Fruit fly (Drosophila melanogaster): Measurements from ENCODE around the gene Fad2.

Gene Fad2

DNA sequence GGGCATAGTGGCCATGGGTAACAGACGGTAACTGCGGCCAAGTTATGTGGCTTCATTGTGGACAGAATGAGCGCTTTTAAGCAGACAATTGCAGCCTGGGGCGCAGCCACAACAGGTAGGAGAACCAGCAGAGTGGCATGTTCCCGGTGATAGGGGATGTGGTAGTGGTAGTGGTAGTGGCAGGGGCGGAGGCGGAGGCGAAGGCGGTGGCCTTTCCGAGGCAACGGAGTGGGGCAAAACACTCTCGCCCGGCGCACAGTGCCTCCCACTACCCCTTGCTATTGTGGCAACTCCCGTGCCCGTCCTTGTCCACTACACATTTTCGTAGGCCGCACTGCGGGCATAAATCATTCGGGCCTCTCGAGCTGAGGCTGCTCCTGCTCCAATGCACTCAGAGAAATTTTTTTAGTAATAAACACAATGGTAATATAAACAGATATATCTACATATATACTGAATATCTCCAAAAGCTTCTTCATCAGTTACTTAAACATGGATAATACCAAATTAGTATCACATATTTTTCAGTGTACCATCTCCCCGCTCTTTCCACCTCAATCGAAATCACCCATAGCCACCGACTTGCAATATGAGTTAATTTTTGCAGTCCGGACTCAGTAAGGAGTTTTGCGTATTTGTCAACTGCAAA is 10.1 kb downstream of the Fad2 start (continued):
- TF ChIP-seq Jra (GFP tag; optimal IDR thresholded peaks at IDR 0.05) (peak; percentile 18), foxo (GFP tag; optimal IDR thresholded peaks at IDR 0.05) (peak in 1 of 2 experiments; percentile 72), GATAd (GFP tag; optimal IDR thresholded peaks at IDR 0.05) (no peak), psq (GFP tag; optimal IDR thresholded peaks at IDR 0.05) (peak; percentile 61), lola (GFP tag; optimal IDR thresholded peaks at IDR 0.05) (no peak), pan (optimal IDR thresholded peaks at IDR 0.05) (no peak), Abd-B (GFP tag; optimal IDR thresholded peaks at IDR 0.05) (no peak), CG9705 (GFP tag; optimal IDR thresholded peaks at IDR 0.05) (peak; percentile 12), woc (GFP tag; optimal IDR thresholded peaks at IDR 0.05) (peak; percentile 72), h (GFP tag; optimal IDR thresholded peaks at IDR 0.05) (peak; percentile 83), Dif (GFP tag; optimal IDR thresholded peaks at IDR 0.05; ENCODE audit: partially characterized antibody) (no peak), br (GFP tag; optimal IDR thresholded peaks at IDR 0.05) (peak; percentile 71), dl (GFP tag; optimal IDR thresholded peaks at IDR 0.05; ENCODE audit: insufficient read depth in 1 of 2, partially characterized antibody in 2 of 2) (no peak), Mio (GFP tag; optimal IDR thresholded peaks at IDR 0.05) (no peak), brk (GFP tag; optimal IDR thresholded peaks at IDR 0.05) (peak; percentile 72), Sp1 (GFP tag; optimal IDR thresholded peaks at IDR 0.05) (peak; percentile 79)

DNA sequence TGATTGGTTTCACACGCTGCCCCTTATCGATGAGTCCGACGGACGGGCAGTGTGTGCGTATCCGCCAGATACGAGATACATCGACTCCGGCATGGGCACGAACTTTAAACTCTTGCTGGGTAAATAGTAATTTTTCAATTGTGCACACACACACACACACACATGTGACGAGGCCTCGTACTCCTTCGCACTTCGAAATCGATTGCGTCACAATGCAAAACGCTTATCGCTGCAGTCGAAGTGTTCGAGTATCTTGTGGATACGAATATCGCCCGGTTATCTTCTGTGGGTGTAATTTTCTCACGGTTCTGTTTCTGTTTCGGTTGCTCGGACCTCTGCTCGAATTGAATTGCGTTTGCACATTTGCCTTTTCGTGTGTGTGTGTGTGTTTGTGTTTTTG is 11.7 kb downstream of the Fad2 start:
- TF ChIP-seq Hr78 (GFP tag; optimal IDR thresholded peaks at IDR 0.05): no peak
- TF ChIP-seq woc (GFP tag; optimal IDR thresholded peaks at IDR 0.05): no peak
- no peak for TF ChIP-seq Sp1 (GFP tag; optimal IDR thresholded peaks at IDR 0.05)
- no peak for TF ChIP-seq fru (GFP tag; optimal IDR thresholded peaks at IDR 0.05)
- no peak for TF ChIP-seq GATAd (GFP tag; optimal IDR thresholded peaks at IDR 0.05)
- no peak for TF ChIP-seq CrebA (GFP tag; optimal IDR thresholded peaks at IDR 0.05; ENCODE audit: borderline replicate concordance)
- TF ChIP-seq N (GFP tag; optimal IDR thresholded peaks at IDR 0.05): no peak
- no peak for TF ChIP-seq ey (GFP tag; optimal IDR thresholded peaks at IDR 0.05)
- no peak for TF ChIP-seq jim (GFP tag; optimal IDR thresholded peaks at IDR 0.05)
- TF ChIP-seq HLH106 (tag; optimal IDR thresholded peaks at IDR 0.05): no peak
- TF ChIP-seq CG32264 (GFP tag; optimal IDR thresholded peaks at IDR 0.05): no peak
- no peak for TF ChIP-seq usp (GFP tag; optimal IDR thresholded peaks at IDR 0.05)

DNA sequence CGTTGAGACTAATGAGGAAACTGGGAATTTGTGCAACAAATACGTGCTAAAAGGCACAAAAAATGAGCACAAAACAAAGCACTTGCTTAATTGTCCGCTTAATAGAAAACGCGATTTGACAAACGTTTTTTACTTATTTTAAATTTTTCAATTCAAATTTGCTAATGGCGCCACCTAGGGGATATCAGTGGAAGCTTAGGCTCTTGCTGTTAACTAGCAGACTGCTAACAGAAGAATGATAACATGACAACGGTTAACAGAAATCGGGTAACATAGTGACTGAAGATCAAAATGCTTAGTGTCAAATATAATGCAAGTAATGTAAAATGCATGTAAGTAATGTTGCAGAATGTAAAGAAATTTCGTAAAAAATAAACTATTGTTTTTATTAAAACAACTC is 17.9 kb downstream of the Fad2 start:
- TF ChIP-seq Jra (GFP tag; optimal IDR thresholded peaks at IDR 0.05): no peak
- TF ChIP-seq Myc (optimal IDR thresholded peaks at IDR 0.05): peak; percentile 13

DNA sequence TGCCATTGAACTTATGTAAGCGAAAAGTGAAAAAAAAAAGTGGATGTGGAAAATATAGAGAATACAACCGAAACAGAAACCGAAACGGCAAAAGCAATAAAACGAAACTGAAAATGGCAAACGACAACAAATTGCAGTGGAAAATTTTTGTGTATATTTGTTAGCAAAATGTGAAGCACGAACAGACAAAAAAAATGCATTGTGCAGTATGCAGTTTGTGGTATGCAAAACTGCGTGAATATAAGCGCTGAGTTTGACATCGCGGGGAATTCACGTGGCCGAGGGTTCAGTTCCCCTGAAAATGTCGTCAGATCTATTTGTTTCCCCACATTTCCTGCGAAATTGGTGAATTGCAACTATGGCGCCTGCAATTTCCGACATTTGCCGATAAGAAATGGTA is 20.3 kb downstream of the Fad2 start:
- TF ChIP-seq dmrt93B (GFP tag; optimal IDR thresholded peaks at IDR 0.05) (no peak), ey (GFP tag; optimal IDR thresholded peaks at IDR 0.05) (no peak), Dfd (GFP tag; optimal IDR thresholded peaks at IDR 0.05) (no peak), pan (optimal IDR thresholded peaks at IDR 0.05) (no peak), Vsx2 (GFP tag; optimal IDR thresholded peaks at IDR 0.05; ENCODE audit: partially characterized antibody) (no peak), foxo (GFP tag; optimal IDR thresholded peaks at IDR 0.05) (no peak), Dif (GFP tag; optimal IDR thresholded peaks at IDR 0.05; ENCODE audit: partially characterized antibody) (no peak), fru (GFP tag; optimal IDR thresholded peaks at IDR 0.05) (no peak), Abd-B (GFP tag; optimal IDR thresholded peaks at IDR 0.05) (no peak), Jra (GFP tag; optimal IDR thresholded peaks at IDR 0.05) (no peak), N (GFP tag; optimal IDR thresholded peaks at IDR 0.05) (no peak), Mio (GFP tag; optimal IDR thresholded peaks at IDR 0.05) (no peak), CG32264 (GFP tag; optimal IDR thresholded peaks at IDR 0.05) (no peak), rgr (GFP tag; optimal IDR thresholded peaks at IDR 0.05) (no peak)

DNA sequence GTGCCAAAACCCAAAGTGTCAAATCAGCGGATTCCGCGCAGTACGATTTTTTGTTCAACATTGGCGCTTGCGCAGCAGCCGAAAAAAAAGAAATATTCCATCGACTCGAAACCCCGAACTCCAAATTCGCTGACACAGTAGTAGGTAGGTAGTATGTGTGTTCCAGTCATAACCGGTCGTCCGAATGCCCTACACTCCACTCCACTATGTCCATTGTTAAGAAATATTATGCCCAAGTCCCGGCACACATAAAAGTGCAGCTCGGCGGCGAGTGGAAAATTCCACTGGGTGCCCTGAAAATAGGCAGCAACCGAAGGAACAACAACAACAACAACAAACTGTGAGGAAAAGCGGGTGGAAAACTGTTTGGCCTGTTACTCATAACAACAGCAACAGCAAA is 21.7 kb downstream of the Fad2 start:
- TF ChIP-seq Hnf4 (GFP tag; optimal IDR thresholded peaks at IDR 0.05) (no peak), Jra (GFP tag; optimal IDR thresholded peaks at IDR 0.05) (no peak), usp (GFP tag; optimal IDR thresholded peaks at IDR 0.05) (no peak), sv (GFP tag; optimal IDR thresholded peaks at IDR 0.05) (no peak), h (GFP tag; optimal IDR thresholded peaks at IDR 0.05) (no peak), HLH106 (tag; optimal IDR thresholded peaks at IDR 0.05) (no peak), Dif (GFP tag; optimal IDR thresholded peaks at IDR 0.05; ENCODE audit: partially characterized antibody) (no peak), fru (GFP tag; optimal IDR thresholded peaks at IDR 0.05) (no peak), woc (GFP tag; optimal IDR thresholded peaks at IDR 0.05) (no peak), N (GFP tag; optimal IDR thresholded peaks at IDR 0.05) (no peak)

All from whole organism, wandering third instar larva.